Worm (Caenorhabditis elegans) whole organism, late embryonic: ENCODE measurements around the gene lgg-3.

Source experiments
- ceh-22 ChIP-seq: sonication (generic microtip); optimal IDR thresholded peaks from 2 replicates; lab custom pipeline; 2017; ENCODE audit warnings: missing biosample characterization, missing genetic modification characterization
- nfya-1 ChIP-seq: sonication (generic microtip); optimal IDR thresholded peaks from 2 replicates; lab custom pipeline; 2017; ENCODE audit warnings: missing genetic modification characterization, mild to moderate bottlenecking, missing compliant biosample characterization, antibody characterized with exemption, moderate library complexity
- nhr-11 ChIP-seq: fragments of 150-350 bp; optimal IDR thresholded peaks from 2 replicates; lab custom pipeline; 2014; ENCODE audit warnings: missing biosample characterization, missing genetic modification characterization
- pros-1 ChIP-seq: fragments of 150-350 bp; optimal IDR thresholded peaks from 2 replicates; lab custom pipeline; 2014; ENCODE audit warnings: missing biosample characterization, missing genetic modification reagents, missing genetic modification characterization
- sox-2 ChIP-seq: fragments of 200-800 bp; sonication (Bioruptor generic); IDR thresholded peaks from 2 replicates; pipeline ENCODE4 v1.3.6; 2022; ENCODE audit warnings: missing genetic modification reagents, missing genetic modification characterization, missing compliant biosample characterization
- unc-55 ChIP-seq: sonication (generic microtip); optimal IDR thresholded peaks from 2 replicates; lab custom pipeline; 2017; ENCODE audit warnings: missing biosample characterization, missing genetic modification reagents, missing genetic modification characterization

DNA sequence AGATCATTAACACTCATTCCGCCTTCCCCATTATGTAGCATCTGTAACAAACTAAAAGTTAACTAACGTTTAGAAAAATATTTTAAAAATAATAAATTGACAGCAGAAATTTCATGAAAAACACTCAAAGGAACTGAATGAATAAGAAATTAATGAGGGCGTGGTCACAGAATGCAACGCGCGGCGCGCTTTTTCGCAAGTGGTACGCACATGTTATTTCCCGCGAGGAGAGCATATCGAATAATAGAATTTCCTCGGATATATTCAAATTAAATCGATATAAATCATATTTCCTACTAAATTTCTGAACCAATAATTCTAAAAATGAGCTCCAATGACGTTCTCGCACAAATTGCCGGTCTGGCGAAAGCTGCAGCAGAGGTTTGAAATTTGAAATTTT lies 5.1 kb downstream of the lgg-3 start, which contains the start of the genes abi-1 and arle-14:
- TF ChIP-seq sox-2 (GFP tag; lab: Robert Waterston, UW) (no peak), nfya-1 (tag; lab: Kevin White, UChicago) (peak; percentile 7), pros-1 (tag; lab: Kevin White, UChicago) (no peak), unc-55 (GFP tag; lab: Kevin White, UChicago) (no peak), nhr-11 (tag; lab: Kevin White, UChicago) (no peak), ceh-22 (tag; lab: Kevin White, UChicago) (no peak)
